Fruit fly (Drosophila melanogaster) whole organism, prepupa: ENCODE measurements around the gene Indy-2.

Experiments
- CG11762 ChIP-seq: fragments of 200-800 bp; sonication (Bioruptor generic); optimal IDR thresholded peaks from 3 replicates; lab custom pipeline; 2016; ENCODE audit warnings: missing biosample characterization, missing genetic modification characterization; ENCODE audit not compliant: insufficient read depth
- CG15336 ChIP-seq: fragments of 200-800 bp; sonication (Bioruptor generic); IDR thresholded peaks from 2 replicates; pipeline ENCODE4 v1.3.6; 2022; ENCODE audit warnings: missing biosample characterization, missing genetic modification characterization
- CG4318 ChIP-seq: fragments of 200-800 bp; sonication (Bioruptor generic); optimal IDR thresholded peaks from 3 replicates; lab custom pipeline; 2017; ENCODE audit warnings: missing biosample characterization, mild to moderate bottlenecking, missing genetic modification characterization
- CG6854 ChIP-seq: fragments of 200-800 bp; sonication (Bioruptor generic); optimal IDR thresholded peaks from 2 replicates; lab custom pipeline; 2017; ENCODE audit warnings: missing biosample characterization, mild to moderate bottlenecking, missing genetic modification characterization
- CG7368 ChIP-seq: fragments of 200-800 bp; sonication (Bioruptor generic); optimal IDR thresholded peaks from 3 replicates; lab custom pipeline; 2016; ENCODE audit warnings: missing biosample characterization, missing genetic modification characterization
- CG8319 ChIP-seq: fragments of 200-800 bp; sonication (Bioruptor generic); optimal IDR thresholded peaks from 3 replicates; lab custom pipeline; 2016; ENCODE audit warnings: missing biosample characterization, missing genetic modification characterization
- Hr38 ChIP-seq: sonication (Bioruptor generic); optimal IDR thresholded peaks from 2 replicates; lab custom pipeline; 2016; ENCODE audit warnings: missing biosample characterization, missing genetic modification characterization
- pdm3 ChIP-seq: fragments of 200-800 bp; sonication (Bioruptor generic); optimal IDR thresholded peaks from 3 replicates; lab custom pipeline; 2016; ENCODE audit warnings: missing biosample characterization, missing genetic modification characterization
- spab ChIP-seq: fragments of 200-800 bp; sonication (Bioruptor generic); optimal IDR thresholded peaks from 2 replicates; lab custom pipeline; 2017; ENCODE audit warnings: missing biosample characterization, mild to moderate bottlenecking, missing genetic modification characterization, missing genetic modification reagents
- ss ChIP-seq, 2 experiments: fragments of 200-800 bp; sonication (Bioruptor generic); optimal IDR thresholded peaks; 2 replicates in 1 of 2; 3 replicates in 1 of 2; lab custom pipeline; 2017 to 2018; ENCODE audit warnings: mild to moderate bottlenecking in 2 of 2, missing biosample characterization in 2 of 2, missing genetic modification characterization in 2 of 2, moderate library complexity in 1 of 2

DNA sequence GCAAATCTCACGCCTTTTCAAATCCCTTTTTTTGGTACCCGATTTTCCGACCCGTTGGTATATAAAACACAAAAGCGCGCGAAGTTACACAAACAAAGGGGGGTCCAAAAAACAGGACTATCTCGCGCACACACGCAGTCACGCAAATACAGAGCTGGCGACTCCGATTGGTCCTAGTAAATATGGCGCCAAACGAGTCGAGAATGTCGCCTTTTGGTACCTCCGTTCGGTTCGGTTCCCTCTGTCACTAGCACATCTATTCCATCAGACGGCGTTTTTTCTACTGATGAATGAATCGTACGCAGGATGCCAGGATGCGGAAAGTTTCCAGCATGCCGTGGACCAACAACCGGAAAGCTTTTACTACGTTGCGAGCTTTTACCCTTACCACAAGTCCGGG is 13.3 kb downstream of the Indy-2 start, which contains the start of gene CG17193:
- no peak for TF ChIP-seq CG4318 (GFP tag; lab: Kevin White, UChicago)
- TF ChIP-seq CG15336 (GFP tag; lab: Robert Waterston, UW): no peak
- no peak for TF ChIP-seq CG8319 (GFP tag; lab: Kevin White, UChicago)
- TF ChIP-seq spab: no peak
- TF ChIP-seq CG6854 (GFP tag; lab: Kevin White, UChicago): no peak
- TF ChIP-seq ss (GFP tag; optimal IDR thresholded peaks at IDR 0.05; lab: Kevin White, UChicago): no peak
- no peak for TF ChIP-seq CG7368 (GFP tag; lab: Kevin White, UChicago)
- no peak for TF ChIP-seq pdm3 (GFP tag; lab: Kevin White, UChicago)
- TF ChIP-seq Hr38 (GFP tag; lab: Kevin White, UChicago): no peak
- no peak for TF ChIP-seq CG11762 (GFP tag; lab: Kevin White, UChicago)
